Worm (Caenorhabditis elegans): ENCODE results near the gene nhr-22.

Gene nhr-22

DNA sequence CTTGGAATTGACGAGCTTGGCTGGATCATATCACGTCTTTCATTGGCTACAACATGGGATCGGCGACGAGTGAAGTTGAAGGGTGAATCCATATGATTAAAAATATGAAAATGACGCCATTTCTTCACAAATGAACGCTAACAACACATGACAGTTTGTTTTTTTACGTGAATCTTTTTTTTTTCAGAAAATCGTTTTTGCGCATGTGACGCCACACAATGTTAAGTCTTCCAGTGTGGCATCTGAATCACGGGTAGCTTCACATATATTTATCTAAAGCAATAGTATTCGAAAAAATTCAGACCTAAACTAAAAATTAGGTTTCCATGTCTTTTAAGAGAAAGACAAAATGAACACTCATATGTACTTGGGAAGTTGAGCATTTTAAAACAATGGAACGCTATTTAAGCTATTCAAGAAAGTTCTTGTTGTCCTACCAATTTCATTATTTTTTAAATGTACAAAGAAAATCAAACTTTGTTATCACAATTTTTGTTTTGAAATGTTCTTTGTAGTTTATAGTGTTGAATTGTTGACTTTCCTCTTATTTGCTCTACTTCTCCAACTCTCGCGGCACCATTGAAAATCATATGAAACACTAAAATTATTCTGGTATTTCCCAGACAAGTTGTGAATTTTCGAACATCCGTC, 35.4 kb upstream of the nhr-22 start, which contains the start of the genes lido-16 and plpp-1.2:
lido-16 (minus strand) TSS at position 101 of the 651 bp plus-strand sequence.
plpp-1.2 (plus strand) TSS at position 601 of the 651 bp plus-strand sequence.
- no peak for TF ChIP-seq sup-37 (GFP tag; optimal IDR thresholded peaks at IDR 0.05)
- TF ChIP-seq nhr-85 (tag): no peak
- TF ChIP-seq nhr-77 (tag; optimal IDR thresholded peaks at IDR 0.05): no peak
- TF ChIP-seq ets-5 (GFP tag; IDR thresholded peaks at IDR 0.05): no peak

DNA sequence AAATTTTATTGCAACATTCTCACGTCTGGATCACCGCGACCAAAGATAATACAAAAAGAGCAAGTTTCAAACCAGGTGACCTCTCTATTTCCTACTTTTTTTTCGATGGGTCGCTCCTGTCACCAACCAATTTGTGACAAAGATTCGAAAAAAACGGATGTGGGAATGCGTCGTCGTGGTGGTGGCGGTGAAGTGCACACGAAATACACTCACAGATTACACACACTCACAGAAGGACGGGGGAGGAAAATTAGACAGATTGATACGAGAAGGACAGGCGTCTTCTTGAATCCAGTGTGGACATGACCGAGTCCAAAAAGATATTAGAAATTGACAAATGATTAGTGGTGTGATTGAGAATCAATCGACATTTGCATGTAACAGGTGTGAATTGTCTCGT, 33.2 kb upstream of the nhr-22 start:
- TF ChIP-seq egl-27 (tag; optimal IDR thresholded peaks at IDR 0.05) (no peak), rnt-1 (tag; optimal IDR thresholded peaks at IDR 0.05) (peak; percentile 67), efl-1 (optimal IDR thresholded peaks at IDR 0.05) (no peak), efl-1 (GFP tag; optimal IDR thresholded peaks at IDR 0.05 in 1 of 2) (peak in 1 of 2 experiments; percentile 81), unc-130 (tag; optimal IDR thresholded peaks at IDR 0.05) (peak; percentile 19), nhr-71 (tag; optimal IDR thresholded peaks at IDR 0.05) (peak; percentile 21), unc-62 (GFP tag; optimal IDR thresholded peaks at IDR 0.05) (no peak), lin-14 (GFP tag; optimal IDR thresholded peaks at IDR 0.05) (peak; percentile 65)

DNA sequence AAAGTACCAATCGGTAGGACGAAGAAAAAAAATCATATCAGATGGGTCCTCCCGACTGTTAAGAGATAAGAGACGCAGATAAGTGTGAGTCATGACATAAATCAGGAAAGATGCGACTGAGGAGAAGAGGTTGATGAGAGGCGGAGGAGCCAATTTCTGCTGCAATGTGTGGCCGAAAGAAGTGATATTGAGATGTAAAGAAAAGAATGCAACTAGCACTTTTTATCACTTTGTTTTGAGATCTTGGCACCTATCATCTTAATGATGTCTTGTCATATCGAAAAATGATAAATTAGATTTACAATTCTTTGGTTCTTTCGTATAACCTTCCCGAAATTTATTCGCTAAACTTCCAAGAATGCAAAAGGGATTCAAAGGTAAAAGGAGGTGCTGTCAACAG, 32.5 kb upstream of the nhr-22 start, which contains the start of gene del-10:
del-10 (minus strand) TSS at position 24 of the 400 bp plus-strand sequence.
- TF ChIP-seq lin-14 (GFP tag; optimal IDR thresholded peaks at IDR 0.05) (peak; percentile 27), mdl-1 (tag; optimal IDR thresholded peaks at IDR 0.05) (no peak), unc-98 (GFP tag; IDR thresholded peaks at IDR 0.05) (no peak), zag-1 (tag; optimal IDR thresholded peaks at IDR 0.05) (no peak), lir-3 (tag; optimal IDR thresholded peaks at IDR 0.05; ENCODE audit: poor library complexity) (no peak), unc-130 (tag; optimal IDR thresholded peaks at IDR 0.05) (peak; percentile 17), rnt-1 (tag; optimal IDR thresholded peaks at IDR 0.05) (peak; percentile 56), vab-15 (tag; optimal IDR thresholded peaks at IDR 0.05) (no peak), lsy-2 (tag; optimal IDR thresholded peaks at IDR 0.05) (peak in 1 of 2 experiments; percentile 12), nhr-71 (tag; optimal IDR thresholded peaks at IDR 0.05) (peak; percentile 12), C16A3.4 (tag; optimal IDR thresholded peaks at IDR 0.05) (no peak)

DNA sequence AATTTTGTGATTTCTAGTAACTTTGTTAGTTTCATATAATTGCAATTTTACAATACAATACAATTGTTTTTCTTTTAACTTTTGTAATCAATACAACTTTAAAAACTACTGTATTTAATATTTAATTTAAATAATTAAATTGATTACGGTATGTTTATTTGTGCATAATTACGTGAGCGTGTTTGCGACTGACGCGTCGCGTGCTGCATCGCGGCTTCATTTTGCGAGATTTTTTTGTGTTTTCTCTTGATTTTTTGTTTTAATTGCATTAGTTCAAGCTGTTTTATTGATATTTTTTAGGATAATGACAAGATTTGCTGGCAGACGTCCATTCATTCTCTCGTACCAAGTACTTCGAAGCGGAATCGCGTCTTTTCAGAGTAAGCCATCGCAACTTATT, 27.1 kb upstream of the nhr-22 start, which contains the start of gene T28D9.4:
T28D9.4 (plus strand) TSS at position 301 of the 400 bp plus-strand sequence.
- no peak for TF ChIP-seq sptf-1 (tag; optimal IDR thresholded peaks at IDR 0.05)
- no peak for TF ChIP-seq sox-4 (tag; optimal IDR thresholded peaks at IDR 0.05)
- no peak for TF ChIP-seq unc-130 (tag; optimal IDR thresholded peaks at IDR 0.05)
- no peak for TF ChIP-seq sup-37 (GFP tag; optimal IDR thresholded peaks at IDR 0.05)
- no peak for TF ChIP-seq ets-5 (GFP tag; IDR thresholded peaks at IDR 0.05)
- TF ChIP-seq tlp-1 (tag; optimal IDR thresholded peaks at IDR 0.05): no peak

DNA sequence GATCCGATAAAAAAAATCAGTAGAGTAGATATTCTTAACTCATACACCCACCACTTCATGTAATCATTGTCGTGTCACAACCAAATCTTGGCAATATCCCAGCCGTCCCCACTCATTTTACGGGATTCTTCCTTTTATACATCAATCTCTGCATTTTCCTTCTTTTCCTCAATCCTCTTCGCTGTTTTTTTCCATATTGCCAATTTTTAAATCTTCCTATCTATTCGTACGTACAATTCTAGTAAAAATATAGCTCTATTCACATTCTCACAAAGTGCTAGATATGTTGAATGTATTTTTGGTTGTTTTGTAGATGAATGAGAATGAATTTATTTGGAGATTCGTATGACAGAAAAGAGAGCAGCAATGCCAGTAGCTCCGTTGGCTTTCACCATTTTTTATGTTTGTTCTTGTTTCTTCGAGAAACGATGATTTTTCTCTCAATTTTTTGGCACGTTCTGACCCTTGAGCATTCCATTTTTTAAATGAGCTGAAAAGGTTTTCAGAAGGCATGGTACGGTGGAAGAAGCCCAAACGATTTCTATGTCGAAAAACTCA, 25.7 kb upstream of the nhr-22 start, which contains the start of gene T28D9.16:
T28D9.16 (plus strand) TSS at position 508 of the 558 bp plus-strand sequence.
- TF ChIP-seq sptf-1 (tag; optimal IDR thresholded peaks at IDR 0.05): no peak

DNA sequence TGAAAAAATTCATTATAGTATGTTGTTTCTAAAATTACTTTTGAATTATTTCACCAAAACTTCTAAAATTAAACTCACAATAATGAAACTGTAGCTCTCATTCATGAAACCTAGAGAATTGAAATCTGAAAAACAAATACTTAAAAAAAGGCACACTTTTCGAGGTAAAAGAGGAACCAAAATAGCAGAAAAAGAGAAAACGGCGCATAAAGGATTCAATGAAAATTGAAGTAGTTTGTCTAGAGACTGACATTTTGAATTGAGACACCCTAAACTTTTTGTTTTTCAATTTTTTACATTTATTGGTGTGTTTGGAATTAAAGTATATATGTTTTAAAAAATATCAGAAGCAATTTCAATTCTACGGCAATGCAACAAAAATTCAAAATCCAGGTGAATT, 21.4 kb upstream of the nhr-22 start, which contains the start of gene dgk-5:
dgk-5 (minus strand) TSS at position 101 of the 400 bp plus-strand sequence.
- TF ChIP-seq Y116A8C.19 (tag; optimal IDR thresholded peaks at IDR 0.05; ENCODE audit: borderline replicate concordance) (no peak), vab-15 (tag; optimal IDR thresholded peaks at IDR 0.05) (no peak), lin-13 (GFP tag; optimal IDR thresholded peaks at IDR 0.05) (no peak), nhr-47 (tag; optimal IDR thresholded peaks at IDR 0.05) (no peak), aha-1 (tag; optimal IDR thresholded peaks at IDR 0.05) (no peak), fkh-4 (tag; optimal IDR thresholded peaks at IDR 0.05; ENCODE audit: borderline replicate concordance) (no peak), nhr-12 (tag; optimal IDR thresholded peaks at IDR 0.05) (no peak), sup-37 (GFP tag; optimal IDR thresholded peaks at IDR 0.05) (no peak), zip-4 (GFP tag; optimal IDR thresholded peaks at IDR 0.05) (no peak)

Measured in whole organism, L1 larva.